Worm (Caenorhabditis elegans) whole organism, mixed stage, embryonic: Measurements from ENCODE around the gene Y53G8AR.1.

Experiments
- bed-3 ChIP-seq: fragments of 200-800 bp; sonication (Bioruptor generic); optimal IDR thresholded peaks from 3 replicates; lab custom pipeline; 2018; ENCODE audit warnings: mild to moderate bottlenecking, missing genetic modification characterization, moderate library complexity, missing compliant biosample characterization
- blmp-1 ChIP-seq: fragments of 150-350 bp; optimal IDR thresholded peaks from 2 replicates; lab custom pipeline; 2014; ENCODE audit warnings: missing biosample characterization, missing genetic modification characterization
- ceh-39 ChIP-seq: fragments of 150-350 bp; optimal IDR thresholded peaks from 2 replicates; lab custom pipeline; 2014; ENCODE audit warnings: missing biosample characterization, missing genetic modification characterization
- lin-13 ChIP-seq: fragments of 150-350 bp; optimal IDR thresholded peaks from 2 replicates; lab custom pipeline; 2014; ENCODE audit warnings: missing biosample characterization, missing genetic modification characterization
- mep-1 ChIP-seq: fragments of 150-350 bp; optimal IDR thresholded peaks from 2 replicates; lab custom pipeline; 2017; ENCODE audit warnings: missing biosample characterization, missing genetic modification reagents, missing genetic modification characterization, inconsistent platforms
- pha-4 ChIP-seq: fragments of 150-350 bp; optimal IDR thresholded peaks from 2 replicates; lab custom pipeline; 2018; ENCODE audit warnings: missing biosample characterization, missing genetic modification reagents, missing genetic modification characterization
- snpc-4 ChIP-seq: fragments of 150-350 bp; optimal IDR thresholded peaks from 2 replicates; lab custom pipeline; 2014; ENCODE audit warnings: missing biosample characterization, missing genetic modification characterization
- unc-39 ChIP-seq: fragments of 150-350 bp; optimal IDR thresholded peaks from 2 replicates; lab custom pipeline; 2014; ENCODE audit warnings: missing biosample characterization, missing genetic modification characterization
- ztf-11 ChIP-seq: fragments of 150-350 bp; optimal IDR thresholded peaks from 2 replicates; lab custom pipeline; 2014; ENCODE audit warnings: missing biosample characterization, missing genetic modification characterization

DNA sequence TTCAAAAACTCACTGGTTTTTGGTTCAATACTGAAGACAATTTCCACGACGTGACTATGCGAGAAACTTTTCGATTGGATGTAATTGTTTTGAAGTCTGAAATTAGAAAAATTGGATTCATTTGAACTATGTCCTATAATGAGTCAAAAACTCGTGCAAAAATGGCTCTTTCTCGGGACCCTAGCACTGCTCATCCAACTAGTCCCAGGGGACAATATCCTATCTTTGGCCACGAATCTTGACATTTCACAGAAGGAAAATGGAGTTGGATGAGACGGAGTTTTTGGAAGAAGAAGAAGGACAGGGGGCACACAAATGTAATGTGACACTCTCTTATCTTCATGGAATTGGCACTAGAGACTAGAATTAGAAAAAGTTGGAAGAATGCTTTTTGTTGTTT lies 49.0 kb downstream of the Y53G8AR.1 start:
- TF ChIP-seq snpc-4 (no peak), mep-1 (tag; lab: Kevin White, UChicago) (no peak), unc-39 (tag; lab: Kevin White, UChicago) (no peak), ceh-39 (no peak), pha-4 (tag; lab: Kevin White, UChicago) (no peak), lin-13 (tag; lab: Kevin White, UChicago) (no peak), blmp-1 (tag; lab: Kevin White, UChicago) (no peak), bed-3 (GFP tag; lab: Kevin White, UChicago) (no peak), ztf-11 (tag; lab: Kevin White, UChicago) (no peak)
